Fruit fly (Drosophila melanogaster): ENCODE results near the gene Ndae1.

DNA sequence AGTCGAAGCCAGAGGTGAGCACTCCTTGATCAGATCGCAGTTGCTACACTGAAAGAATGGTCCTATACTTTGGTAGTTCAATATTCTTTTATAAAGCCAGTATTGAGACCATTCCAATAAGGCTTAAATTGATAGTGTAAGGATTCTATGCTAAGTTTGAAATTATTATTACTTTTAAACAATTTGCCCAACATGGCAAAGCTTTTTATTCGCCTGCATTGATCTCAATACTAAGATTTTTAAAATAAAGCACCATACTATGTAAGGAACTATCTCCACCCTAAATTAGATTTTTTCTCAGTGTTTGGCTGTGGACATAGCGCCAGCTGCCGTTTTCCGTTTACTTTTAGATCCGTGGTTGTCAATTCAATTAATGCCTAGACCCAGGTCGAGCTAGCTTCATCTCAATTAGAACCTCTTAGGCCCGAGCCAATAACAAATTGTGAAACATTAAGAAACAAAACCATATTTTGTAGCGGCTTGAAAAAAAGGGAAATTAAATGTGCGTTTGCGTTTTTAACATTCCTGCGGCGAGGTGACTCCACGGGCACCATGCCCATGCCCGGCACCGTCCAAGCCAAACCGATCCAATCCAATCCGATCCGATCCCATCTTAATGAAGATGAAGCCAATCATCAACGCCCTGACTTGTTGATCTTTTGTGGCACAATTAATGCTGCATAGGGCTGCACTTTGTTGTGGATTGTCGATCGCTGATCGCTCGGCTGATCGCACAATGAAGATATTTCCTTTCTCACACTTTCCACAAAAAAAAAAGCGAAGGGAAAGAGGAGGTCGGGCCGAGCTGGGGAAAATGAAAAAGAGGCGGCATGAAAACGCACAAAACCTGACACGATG is 44.6 kb upstream of the Ndae1 start:
- TF ChIP-seq CG5204 (GFP tag; optimal IDR thresholded peaks at IDR 0.05) (no peak), pad (GFP tag; optimal IDR thresholded peaks at IDR 0.05) (no peak), CG7045 (GFP tag; optimal IDR thresholded peaks at IDR 0.05) (no peak), bab1 (GFP tag; optimal IDR thresholded peaks at IDR 0.05) (no peak), cnc (optimal IDR thresholded peaks at IDR 0.05) (no peak), CG33017 (tag; optimal IDR thresholded peaks at IDR 0.05) (no peak), Crg-1 (GFP tag; optimal IDR thresholded peaks at IDR 0.05) (no peak), Clk (GFP tag; optimal IDR thresholded peaks at IDR 0.05) (no peak), Mnt (GFP tag; optimal IDR thresholded peaks at IDR 0.05) (no peak), CG14711 (tag; optimal IDR thresholded peaks at IDR 0.05) (no peak), tj (GFP tag; optimal IDR thresholded peaks at IDR 0.05) (no peak)

Measured in whole organism, adult.